Worm (Caenorhabditis elegans) whole organism, L4 larva: ENCODE measurements around the gene C55A6.1.

ENCODE experiments used
- ceh-28 ChIP-seq: fragments of 150-350 bp; optimal IDR thresholded peaks from 2 replicates; lab custom pipeline; 2014; ENCODE audit warnings: missing biosample characterization, missing genetic modification reagents, missing genetic modification characterization
- snpc-1.2 ChIP-seq: fragments of 200-800 bp; sonication (Bioruptor generic); IDR thresholded peaks from 2 replicates; pipeline ENCODE4 v1.3.6; 2022; ENCODE audit warnings: missing genetic modification reagents, missing genetic modification characterization, missing compliant biosample characterization

ce11 chrV:11545227-11545626, 40.5 kb upstream of the C55A6.1 start, which contains the start of gene F38B7.10:
- TF ChIP-seq ceh-28 (no peak), snpc-1.2 (GFP tag; lab: Robert Waterston, UW) (no peak)
